Fruit fly (Drosophila melanogaster) whole organism, embryonic: ENCODE measurements around the gene inaF-B.
A peak's percentile ranks its signal among the peaks of the same experiment; 100 is the strongest.

Experiments used
- Abd-B ChIP-seq: fragments of 200-800 bp; sonication (Bioruptor generic); optimal IDR thresholded peaks from 2 replicates; lab custom pipeline; 2018; ENCODE audit warnings: missing biosample characterization, mild to moderate bottlenecking, missing genetic modification characterization, moderate library complexity
- CG11247 ChIP-seq: fragments of 200-800 bp; sonication (Bioruptor generic); IDR thresholded peaks from 2 replicates; pipeline ENCODE4 v1.3.6; 2022; ENCODE audit warnings: missing biosample characterization, missing genetic modification characterization
- CG12104 ChIP-seq: fragments of 200-800 bp; sonication (Bioruptor generic); optimal IDR thresholded peaks from 3 replicates; lab custom pipeline; 2016; ENCODE audit warnings: missing biosample characterization, missing genetic modification characterization
- CG12155 ChIP-seq: fragments of 200-800 bp; sonication (Bioruptor generic); optimal IDR thresholded peaks from 3 replicates; lab custom pipeline; 2016; ENCODE audit warnings: missing biosample characterization, missing genetic modification characterization
- CG1529 ChIP-seq: fragments of 200-800 bp; sonication (Bioruptor generic); optimal IDR thresholded peaks from 3 replicates; lab custom pipeline; 2018; ENCODE audit warnings: missing biosample characterization, missing genetic modification characterization
- CG17912 ChIP-seq: fragments of 200-800 bp; sonication (Bioruptor generic); optimal IDR thresholded peaks from 2 replicates; lab custom pipeline; 2018; ENCODE audit warnings: missing biosample characterization, mild to moderate bottlenecking, missing genetic modification characterization
- CG18011 ChIP-seq: fragments of 200-800 bp; sonication (Bioruptor generic); optimal IDR thresholded peaks from 2 replicates; lab custom pipeline; 2017; ENCODE audit warnings: missing biosample characterization, missing genetic modification characterization, mild to moderate bottlenecking, moderate library complexity, missing genotype
- CG18764 ChIP-seq: fragments of 200-800 bp; sonication (Bioruptor generic); optimal IDR thresholded peaks from 3 replicates; lab custom pipeline; 2016; ENCODE audit warnings: missing biosample characterization, missing genetic modification characterization
- CG2129 ChIP-seq: fragments of 200-800 bp; sonication (Bioruptor generic); IDR thresholded peaks from 2 replicates; pipeline ENCODE4 v1.3.6; 2022; ENCODE audit warnings: missing biosample characterization, missing genetic modification characterization; ENCODE audit not compliant: partially characterized antibody
- CG2199 ChIP-seq: fragments of 200-800 bp; sonication (Bioruptor generic); IDR thresholded peaks from 3 replicates; pipeline ENCODE4 v1.3.6; 2022; ENCODE audit warnings: missing biosample characterization, missing genetic modification characterization
- CG31388 ChIP-seq: fragments of 200-800 bp; sonication (Bioruptor generic); optimal IDR thresholded peaks from 2 replicates; lab custom pipeline; 2016; ENCODE audit warnings: missing biosample characterization, missing genetic modification characterization
- CG4424 ChIP-seq: fragments of 200-800 bp; sonication (Bioruptor generic); optimal IDR thresholded peaks from 3 replicates; lab custom pipeline; 2016; ENCODE audit warnings: missing biosample characterization, missing genetic modification characterization
- CG4730 ChIP-seq: fragments of 200-800 bp; sonication (Bioruptor generic); IDR thresholded peaks from 2 replicates; pipeline ENCODE4 v1.3.6; 2022; ENCODE audit warnings: missing biosample characterization, missing genetic modification characterization
- CG6765 ChIP-seq: fragments of 200-800 bp; sonication (Bioruptor generic); optimal IDR thresholded peaks from 3 replicates; lab custom pipeline; 2017; ENCODE audit warnings: missing biosample characterization, mild to moderate bottlenecking, missing genetic modification characterization
- CG6791 ChIP-seq: fragments of 200-800 bp; sonication (Bioruptor generic); IDR thresholded peaks from 3 replicates; pipeline ENCODE4 v1.3.6; 2022; ENCODE audit warnings: missing biosample characterization, missing genetic modification characterization; ENCODE audit not compliant: partially characterized antibody
- CG9727 ChIP-seq: fragments of 200-800 bp; sonication (Bioruptor generic); optimal IDR thresholded peaks from 3 replicates; lab custom pipeline; 2017; ENCODE audit warnings: missing biosample characterization, mild to moderate bottlenecking, missing genetic modification characterization
- Dref ChIP-seq: fragments of 200-800 bp; sonication (Bioruptor generic); IDR thresholded peaks from 2 replicates; pipeline ENCODE4 v1.3.6; 2022; ENCODE audit warnings: missing biosample characterization, missing genetic modification characterization
- Fer2 ChIP-seq: fragments of 200-800 bp; sonication (Bioruptor generic); optimal IDR thresholded peaks from 2 replicates; lab custom pipeline; 2018; ENCODE audit warnings: missing biosample characterization, mild to moderate bottlenecking, missing genetic modification characterization, moderate library complexity
- HLH4C ChIP-seq: fragments of 200-800 bp; sonication (Bioruptor generic); IDR thresholded peaks from 3 replicates; pipeline ENCODE4 v1.3.6; 2022; ENCODE audit warnings: missing biosample characterization, missing genetic modification characterization; ENCODE audit not compliant: partially characterized antibody
- Hmr ChIP-seq: fragments of 200-800 bp; sonication (Bioruptor generic); optimal IDR thresholded peaks from 3 replicates; lab custom pipeline; 2017; ENCODE audit warnings: mild to moderate bottlenecking, missing biosample characterization, missing genetic modification reagents, missing genetic modification characterization
- Hmx ChIP-seq: fragments of 200-800 bp; sonication (Bioruptor generic); optimal IDR thresholded peaks from 2 replicates; lab custom pipeline; 2016; ENCODE audit warnings: missing biosample characterization, missing genetic modification characterization
- Hr78 ChIP-seq, 2 experiments: fragments of 200-800 bp in 1 of 2; fragments of >200 bp in 1 of 2; sonication (Bioruptor generic) in 1 of 2; optimal IDR thresholded peaks; 2 replicates each; lab custom pipeline; 2017 to 2019; ENCODE audit warnings: missing biosample characterization in 2 of 2, missing genetic modification characterization in 2 of 2, mild to moderate bottlenecking in 1 of 2, moderate library complexity in 1 of 2
- Lhr ChIP-seq: fragments of 200-800 bp; sonication (Bioruptor generic); optimal IDR thresholded peaks from 3 replicates; lab custom pipeline; 2017; ENCODE audit warnings: mild to moderate bottlenecking, missing biosample characterization, missing genetic modification reagents, missing genetic modification characterization
- Lpt ChIP-seq: fragments of >200 bp; optimal IDR thresholded peaks from 2 replicates; lab custom pipeline; 2018; ENCODE audit warnings: missing biosample characterization, missing genetic modification characterization
- Scr ChIP-seq: fragments of 200-800 bp; sonication (Bioruptor generic); IDR thresholded peaks from 2 replicates; pipeline ENCODE4 v1.3.6; 2022; ENCODE audit warnings: missing biosample characterization, missing genetic modification characterization; ENCODE audit not compliant: partially characterized antibody
- Tbp ChIP-seq: fragments of >200 bp; optimal IDR thresholded peaks from 2 replicates; lab custom pipeline; 2018; ENCODE audit warnings: missing biosample characterization, missing genetic modification characterization
- YL-1 ChIP-seq: fragments of 200-800 bp; sonication (Bioruptor generic); optimal IDR thresholded peaks from 3 replicates; lab custom pipeline; 2017; ENCODE audit warnings: missing biosample characterization, mild to moderate bottlenecking, missing genetic modification characterization
- al ChIP-seq: fragments of 200-800 bp; sonication (Bioruptor generic); IDR thresholded peaks from 2 replicates; pipeline ENCODE4 v1.3.6; 2022; ENCODE audit warnings: missing biosample characterization, missing genetic modification characterization
- bab2 ChIP-seq: fragments of 200-800 bp; sonication (Bioruptor generic); optimal IDR thresholded peaks from 2 replicates; lab custom pipeline; 2016; ENCODE audit warnings: missing biosample characterization, missing genetic modification characterization
- chm ChIP-seq: fragments of 200-800 bp; sonication (Bioruptor generic); IDR thresholded peaks from 2 replicates; pipeline ENCODE4 v1.3.6; 2022; ENCODE audit warnings: missing biosample characterization, missing genetic modification characterization
- crc ChIP-seq: fragments of 200-800 bp; sonication (Bioruptor generic); optimal IDR thresholded peaks from 2 replicates; lab custom pipeline; 2016; ENCODE audit warnings: missing biosample characterization, missing genetic modification characterization
- cwo ChIP-seq: fragments of 200-800 bp; sonication (Bioruptor generic); optimal IDR thresholded peaks from 3 replicates; lab custom pipeline; 2017; ENCODE audit warnings: missing biosample characterization, missing genetic modification characterization, mild to moderate bottlenecking, moderate library complexity, missing genetic modification reagents
- fd96Cb ChIP-seq: fragments of 200-800 bp; sonication (Bioruptor generic); optimal IDR thresholded peaks from 2 replicates; lab custom pipeline; 2018; ENCODE audit warnings: missing biosample characterization, mild to moderate bottlenecking, missing genetic modification characterization, moderate library complexity
- gem ChIP-seq: fragments of 200-800 bp; sonication (Bioruptor generic); optimal IDR thresholded peaks from 2 replicates; lab custom pipeline; 2019; ENCODE audit warnings: missing biosample characterization, mild to moderate bottlenecking, missing genetic modification characterization, moderate library complexity
- kah ChIP-seq: fragments of 200-800 bp; sonication (Bioruptor generic); optimal IDR thresholded peaks from 2 replicates; lab custom pipeline; 2018; ENCODE audit warnings: missing biosample characterization, mild to moderate bottlenecking, missing genetic modification characterization
- mam ChIP-seq: fragments of 200-800 bp; sonication (Bioruptor generic); optimal IDR thresholded peaks from 3 replicates; lab custom pipeline; 2016; ENCODE audit warnings: missing biosample characterization, missing genetic modification characterization
- nau ChIP-seq: fragments of 200-800 bp; sonication (Bioruptor generic); optimal IDR thresholded peaks from 3 replicates; lab custom pipeline; 2017; ENCODE audit warnings: missing biosample characterization, mild to moderate bottlenecking, missing genetic modification characterization, missing genetic modification reagents
- nom ChIP-seq: fragments of 200-800 bp; sonication (Bioruptor generic); optimal IDR thresholded peaks from 2 replicates; lab custom pipeline; 2017; ENCODE audit warnings: missing biosample characterization, missing genetic modification characterization, mild to moderate bottlenecking, moderate library complexity, missing genetic modification reagents
- onecut ChIP-seq: fragments of 200-800 bp; sonication (Bioruptor generic); IDR thresholded peaks from 2 replicates; pipeline ENCODE4 v1.3.6; 2022; ENCODE audit warnings: missing biosample characterization, missing genetic modification characterization
- org-1 ChIP-seq: fragments of 200-800 bp; sonication (Bioruptor generic); optimal IDR thresholded peaks from 2 replicates; lab custom pipeline; 2017; ENCODE audit warnings: missing biosample characterization, missing genetic modification characterization
- p53 ChIP-seq: fragments of 200-800 bp; sonication (Bioruptor generic); optimal IDR thresholded peaks from 2 replicates; lab custom pipeline; 2016; ENCODE audit warnings: missing biosample characterization, missing genetic modification characterization
- sim ChIP-seq: fragments of 200-800 bp; sonication (Bioruptor generic); IDR thresholded peaks from 2 replicates; pipeline ENCODE4 v1.3.6; 2022; ENCODE audit warnings: missing biosample characterization, missing genetic modification characterization
- sima ChIP-seq: fragments of 200-800 bp; sonication (Bioruptor generic); optimal IDR thresholded peaks from 2 replicates; lab custom pipeline; 2016; ENCODE audit warnings: missing biosample characterization, missing genetic modification characterization
- stwl ChIP-seq: fragments of 200-800 bp; sonication (Bioruptor generic); optimal IDR thresholded peaks from 3 replicates; lab custom pipeline; 2018; ENCODE audit warnings: missing biosample characterization, mild to moderate bottlenecking, missing genetic modification characterization, moderate library complexity
- tap ChIP-seq: fragments of 200-800 bp; optimal IDR thresholded peaks from 3 replicates; lab custom pipeline; 2019; ENCODE audit warnings: missing biosample characterization, mild to moderate bottlenecking, missing genetic modification characterization, moderate library complexity
- trem ChIP-seq: fragments of 200-800 bp; optimal IDR thresholded peaks from 3 replicates; lab custom pipeline; 2019; ENCODE audit warnings: missing biosample characterization, mild to moderate bottlenecking, missing genetic modification characterization, moderate library complexity
- tx ChIP-seq: fragments of 200-800 bp; sonication (Bioruptor generic); optimal IDR thresholded peaks from 2 replicates; lab custom pipeline; 2016; ENCODE audit warnings: missing biosample characterization, missing genetic modification characterization
- zfh2 ChIP-seq: fragments of 200-800 bp; sonication (Bioruptor generic); optimal IDR thresholded peaks from 2 replicates; lab custom pipeline; 2016; ENCODE audit warnings: missing biosample characterization, missing genetic modification characterization

The inaF-B gene

DNA sequence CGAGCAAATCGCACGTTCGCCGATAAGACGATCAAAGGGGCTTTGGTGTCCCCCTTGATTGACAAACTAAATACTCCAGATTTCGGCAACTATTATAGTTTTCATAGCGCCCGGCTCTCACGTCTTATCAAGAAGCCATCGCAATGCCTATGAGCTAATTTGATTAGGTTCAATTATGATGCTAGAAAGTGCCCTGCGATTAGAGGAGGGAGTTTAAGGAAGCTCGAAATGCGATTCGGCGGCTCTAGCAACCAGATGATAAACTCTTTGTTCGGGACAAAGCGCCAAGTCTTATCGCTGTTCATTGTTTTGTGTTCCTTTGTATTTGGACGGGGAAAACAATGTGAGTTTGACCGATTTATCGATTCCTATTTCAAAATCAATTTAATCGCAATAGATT lies 14.7 kb downstream of the inaF-B start (continued):
- TF ChIP-seq CG12104 (GFP tag; lab: Kevin White, UChicago) (no peak), tx (GFP tag; lab: Kevin White, UChicago) (no peak), CG2129 (GFP tag; lab: Robert Waterston, UW) (no peak)

DNA sequence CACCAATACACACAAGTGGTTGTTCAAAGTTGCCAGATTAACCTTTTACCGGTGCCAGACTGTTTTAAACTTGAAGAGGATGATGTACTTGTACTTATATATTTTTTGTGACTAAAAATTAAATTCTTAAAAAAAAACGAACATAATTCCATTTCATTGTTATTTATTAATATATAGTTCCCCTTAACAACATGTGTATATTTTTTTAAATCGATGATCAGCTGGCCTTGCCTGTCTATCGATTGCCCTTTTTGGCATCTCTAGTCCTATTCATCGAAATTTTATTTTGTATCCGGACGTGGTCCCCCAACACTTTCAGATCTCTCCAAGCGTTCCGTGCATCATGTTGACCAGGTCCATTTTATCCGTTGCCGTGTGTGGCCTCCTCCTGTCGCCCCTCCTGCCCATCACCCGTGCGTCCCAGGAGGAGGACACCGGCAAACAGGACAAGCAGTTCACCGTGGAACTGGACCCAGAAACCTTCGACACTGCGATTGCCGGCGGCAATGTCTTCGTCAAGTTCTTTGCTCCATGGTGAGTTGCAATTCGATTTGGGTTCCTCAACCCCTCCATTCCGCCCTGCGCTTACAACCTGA lies 15.7 kb downstream of the inaF-B start, which contains the start of gene prtp:
prtp (plus strand) TSS at position 26 of the 596 bp plus-strand sequence.
- no peak for TF ChIP-seq CG11247
- TF ChIP-seq trem (tag; lab: Kevin White, UChicago), result peak; percentile 53
- no peak for TF ChIP-seq sima (GFP tag; lab: Kevin White, UChicago)
- TF ChIP-seq nom (GFP tag; lab: Kevin White, UChicago), result no peak
- TF ChIP-seq chm (GFP tag; lab: Robert Waterston, UW), result 0 out of 2 replicates have a peak, but pooled peaks have one; percentile 13
- TF ChIP-seq stwl (tag; lab: Kevin White, UChicago), result peak; percentile 57
- TF ChIP-seq nau (GFP tag; lab: Kevin White, UChicago), result no peak
- no peak for TF ChIP-seq YL-1 (GFP tag; lab: Kevin White, UChicago)
- TF ChIP-seq cwo (GFP tag; lab: Kevin White, UChicago), result no peak
- TF ChIP-seq bab2 (GFP tag; lab: Kevin White, UChicago), result no peak
- no peak for TF ChIP-seq CG6765 (GFP tag; lab: Kevin White, UChicago)
- peak; percentile 56; the same call in 2 of the 3 replicates for TF ChIP-seq HLH4C (GFP tag; lab: Robert Waterston, UW)
- TF ChIP-seq CG4424 (GFP tag; lab: Kevin White, UChicago), result no peak
- TF ChIP-seq CG2199, result no peak
- TF ChIP-seq CG12155 (GFP tag; lab: Kevin White, UChicago), result no peak
- TF ChIP-seq al (GFP tag; lab: Robert Waterston, UW), result no peak
- TF ChIP-seq zfh2 (GFP tag; lab: Kevin White, UChicago), result no peak
- no peak for TF ChIP-seq CG31388 (GFP tag; lab: Kevin White, UChicago)
- 0 out of 3 replicates have a peak, but pooled peaks have one; percentile 56 for TF ChIP-seq CG6791
- TF ChIP-seq CG18764 (GFP tag; lab: Kevin White, UChicago), result no peak
- no peak for TF ChIP-seq Tbp (GFP tag; lab: Kevin White, UChicago)
- TF ChIP-seq Dref (GFP tag; lab: Robert Waterston, UW), result peak; percentile 66
- peak; percentile 83 for TF ChIP-seq kah (GFP tag; lab: Kevin White, UChicago)
- no peak for TF ChIP-seq tx (GFP tag; lab: Kevin White, UChicago)
- TF ChIP-seq CG4730 (GFP tag; lab: Robert Waterston, UW), result no peak
- TF ChIP-seq Lpt (GFP tag; lab: Kevin White, UChicago), result no peak
- TF ChIP-seq tap (tag; lab: Kevin White, UChicago), result no peak
- TF ChIP-seq org-1 (GFP tag; lab: Kevin White, UChicago), result no peak
- peak; percentile 69 for TF ChIP-seq Scr (GFP tag; lab: Robert Waterston, UW)
- TF ChIP-seq Hr78 (GFP tag; optimal IDR thresholded peaks at IDR 0.05; lab: Kevin White, UChicago), result no peak
- TF ChIP-seq Hmx (GFP tag; lab: Kevin White, UChicago), result no peak
- no peak for TF ChIP-seq CG17912 (GFP tag; lab: Kevin White, UChicago)
- no peak for TF ChIP-seq Fer2
- no peak for TF ChIP-seq onecut (GFP tag; lab: Robert Waterston, UW)
- TF ChIP-seq Lhr, result peak; percentile 42
- TF ChIP-seq CG9727 (GFP tag; lab: Kevin White, UChicago), result no peak
- TF ChIP-seq mam (GFP tag; lab: Kevin White, UChicago), result no peak
- no peak for TF ChIP-seq fd96Cb (tag; lab: Kevin White, UChicago)
- no peak for TF ChIP-seq CG18011 (GFP tag; lab: Kevin White, UChicago)
- peak; percentile 38 for TF ChIP-seq gem
- no peak for TF ChIP-seq p53 (GFP tag; lab: Kevin White, UChicago)
- TF ChIP-seq sim (GFP tag; lab: Robert Waterston, UW), result no peak
- no peak for TF ChIP-seq CG1529 (GFP tag; lab: Kevin White, UChicago)
- peak; percentile 14 for TF ChIP-seq Hmr (GFP tag; lab: Kevin White, UChicago)
- TF ChIP-seq Abd-B (GFP tag; lab: Kevin White, UChicago), result no peak
- TF ChIP-seq crc, result no peak
